Fruit fly (Drosophila melanogaster) whole organism, embryonic: Measurements from ENCODE around the gene caz.

Experiments used
- Asciz ChIP-seq: fragments of 200-800 bp; sonication (Bioruptor generic); optimal IDR thresholded peaks from 2 replicates; lab custom pipeline; 2017; ENCODE audit warnings: missing biosample characterization, mild to moderate bottlenecking, missing genetic modification characterization, missing genetic modification reagents
- Atf-2 ChIP-seq: fragments of 200-800 bp; sonication (Bioruptor generic); optimal IDR thresholded peaks from 2 replicates; lab custom pipeline; 2016; ENCODE audit warnings: missing biosample characterization, missing genetic modification characterization
- Atf6 ChIP-seq: fragments of 200-800 bp; sonication (Bioruptor generic); IDR thresholded peaks from 2 replicates; pipeline ENCODE4 v1.3.6; 2022; ENCODE audit warnings: missing biosample characterization, missing genetic modification characterization
- B-H1 ChIP-seq: fragments of 200-800 bp; sonication (Bioruptor generic); IDR thresholded peaks from 3 replicates; pipeline ENCODE4 v1.3.6; 2022; ENCODE audit warnings: missing biosample characterization, missing genetic modification characterization
- Blimp-1 ChIP-seq: fragments of 200-800 bp; sonication (Bioruptor generic); optimal IDR thresholded peaks from 3 replicates; lab custom pipeline; 2018; ENCODE audit warnings: missing biosample characterization, missing genetic modification characterization, mild to moderate bottlenecking, moderate library complexity, missing genetic modification reagents
- C15 ChIP-seq: fragments of 200-800 bp; sonication (Bioruptor generic); IDR thresholded peaks from 3 replicates; pipeline ENCODE4 v1.3.6; 2022; ENCODE audit warnings: missing biosample characterization, missing genetic modification characterization
- CG10267 ChIP-seq: fragments of 200-800 bp; sonication (Bioruptor generic); optimal IDR thresholded peaks from 2 replicates; lab custom pipeline; 2018; ENCODE audit warnings: missing biosample characterization, mild to moderate bottlenecking, missing genetic modification characterization, moderate library complexity
- CG10366 ChIP-seq: fragments of 200-800 bp; sonication (Bioruptor generic); IDR thresholded peaks from 2 replicates; pipeline ENCODE4 v1.3.6; 2022; ENCODE audit warnings: missing biosample characterization, missing genetic modification characterization
- CG11696 ChIP-seq: fragments of 200-800 bp; sonication (Bioruptor generic); IDR thresholded peaks from 2 replicates; pipeline ENCODE4 v1.3.6; 2022; ENCODE audit warnings: missing biosample characterization, missing genetic modification characterization
- CG11723 ChIP-seq: fragments of 200-800 bp; sonication (Bioruptor generic); optimal IDR thresholded peaks from 2 replicates; lab custom pipeline; 2017; ENCODE audit warnings: missing biosample characterization, mild to moderate bottlenecking, missing genetic modification characterization
- CG12299 ChIP-seq: fragments of 200-800 bp; sonication (Bioruptor generic); optimal IDR thresholded peaks from 2 replicates; lab custom pipeline; 2018; ENCODE audit warnings: missing biosample characterization, mild to moderate bottlenecking, missing genetic modification characterization
- CG12769 ChIP-seq: fragments of 200-800 bp; sonication (Bioruptor generic); optimal IDR thresholded peaks from 2 replicates; lab custom pipeline; 2019; ENCODE audit warnings: missing biosample characterization, mild to moderate bottlenecking, missing genetic modification characterization, moderate library complexity
- CG13296 ChIP-seq: fragments of 200-800 bp; sonication (Bioruptor generic); optimal IDR thresholded peaks from 3 replicates; lab custom pipeline; 2018; ENCODE audit warnings: missing biosample characterization, mild to moderate bottlenecking, missing genetic modification characterization
- CG15269 ChIP-seq: fragments of 200-800 bp; sonication (Bioruptor generic); optimal IDR thresholded peaks from 2 replicates; lab custom pipeline; 2018; ENCODE audit warnings: missing biosample characterization, mild to moderate bottlenecking, missing genetic modification characterization, moderate library complexity
- CG1603 ChIP-seq: fragments of 200-800 bp; sonication (Bioruptor generic); optimal IDR thresholded peaks from 2 replicates; lab custom pipeline; 2019; ENCODE audit warnings: missing biosample characterization, mild to moderate bottlenecking, missing genetic modification characterization, moderate library complexity
- CG17328 ChIP-seq: fragments of 200-800 bp; sonication (Bioruptor generic); IDR thresholded peaks from 2 replicates; pipeline ENCODE4 v1.3.6; 2022; ENCODE audit warnings: missing biosample characterization, missing genetic modification characterization
- CG18599 ChIP-seq: fragments of 200-800 bp; sonication (Bioruptor generic); optimal IDR thresholded peaks from 3 replicates; lab custom pipeline; 2017; ENCODE audit warnings: missing biosample characterization, missing genetic modification characterization, mild to moderate bottlenecking, moderate library complexity, missing genetic modification reagents
- CG2678 ChIP-seq: fragments of 200-800 bp; sonication (Bioruptor generic); optimal IDR thresholded peaks from 3 replicates; lab custom pipeline; 2019; ENCODE audit warnings: missing biosample characterization, mild to moderate bottlenecking, missing genetic modification characterization, moderate library complexity
- CG34224 ChIP-seq: fragments of 200-800 bp; sonication (Bioruptor generic); IDR thresholded peaks from 3 replicates; pipeline ENCODE4 v1.3.6; 2022; ENCODE audit warnings: missing biosample characterization, missing genetic modification characterization; ENCODE audit not compliant: partially characterized antibody
- CG3995 ChIP-seq: fragments of 200-800 bp; sonication (Bioruptor generic); optimal IDR thresholded peaks from 3 replicates; lab custom pipeline; 2016; ENCODE audit warnings: missing biosample characterization, missing genetic modification characterization
- CG4424 ChIP-seq: fragments of 200-800 bp; sonication (Bioruptor generic); optimal IDR thresholded peaks from 3 replicates; lab custom pipeline; 2016; ENCODE audit warnings: missing biosample characterization, missing genetic modification characterization
- CG6654 ChIP-seq: fragments of 200-800 bp; sonication (Bioruptor generic); optimal IDR thresholded peaks from 2 replicates; lab custom pipeline; 2017; ENCODE audit warnings: missing biosample characterization, mild to moderate bottlenecking, missing genetic modification characterization
- CG7745 ChIP-seq: fragments of 200-800 bp; sonication (Bioruptor generic); optimal IDR thresholded peaks from 2 replicates; lab custom pipeline; 2018; ENCODE audit warnings: missing biosample characterization, mild to moderate bottlenecking, missing genetic modification characterization, moderate library complexity
- CG9932 ChIP-seq: fragments of 200-800 bp; sonication (Bioruptor generic); IDR thresholded peaks from 2 replicates; pipeline ENCODE4 v1.3.6; 2022; ENCODE audit warnings: missing biosample characterization, missing genetic modification characterization
- CoRest ChIP-seq: fragments of 200-800 bp; sonication (Bioruptor generic); optimal IDR thresholded peaks from 3 replicates; lab custom pipeline; 2018; ENCODE audit warnings: missing biosample characterization, mild to moderate bottlenecking, missing genetic modification characterization, moderate library complexity
- D19A ChIP-seq: fragments of 200-800 bp; optimal IDR thresholded peaks from 3 replicates; lab custom pipeline; 2019; ENCODE audit warnings: missing biosample characterization, mild to moderate bottlenecking, missing genetic modification characterization, moderate library complexity
- Gsc ChIP-seq: fragments of 200-800 bp; sonication (Bioruptor generic); IDR thresholded peaks from 2 replicates; pipeline ENCODE4 v1.3.6; 2022; ENCODE audit warnings: missing biosample characterization, missing genetic modification characterization
- Hr51 ChIP-seq, 2 experiments: fragments of 200-800 bp; sonication (Bioruptor generic); optimal IDR thresholded peaks; 2 replicates in 1 of 2; 3 replicates in 1 of 2; lab custom pipeline; 2016 to 2018; ENCODE audit warnings: missing biosample characterization in 2 of 2, missing genetic modification characterization in 2 of 2, mild to moderate bottlenecking in 1 of 2, moderate library complexity in 1 of 2
- NK7.1 ChIP-seq: fragments of 200-800 bp; sonication (Bioruptor generic); optimal IDR thresholded peaks from 3 replicates; lab custom pipeline; 2016; ENCODE audit warnings: missing biosample characterization, missing genetic modification characterization
- Rfx ChIP-seq: fragments of 200-800 bp; sonication (Bioruptor generic); IDR thresholded peaks from 2 replicates; pipeline ENCODE4 v1.3.6; 2022; ENCODE audit warnings: missing biosample characterization, missing genetic modification characterization
- Ssrp ChIP-seq: fragments of 200-800 bp; sonication (Bioruptor generic); optimal IDR thresholded peaks from 2 replicates; lab custom pipeline; 2018; ENCODE audit warnings: missing biosample characterization, mild to moderate bottlenecking, missing genetic modification characterization, moderate library complexity
- abd-A ChIP-seq: fragments of 200-800 bp; sonication (Bioruptor generic); optimal IDR thresholded peaks from 3 replicates; lab custom pipeline; 2019; ENCODE audit warnings: missing biosample characterization, mild to moderate bottlenecking, missing genetic modification characterization, moderate library complexity
- ase ChIP-seq: fragments of 200-800 bp; sonication (Bioruptor generic); IDR thresholded peaks from 3 replicates; pipeline ENCODE4 v1.3.6; 2022; ENCODE audit warnings: missing biosample characterization, missing genetic modification characterization
- bab2 ChIP-seq: fragments of 200-800 bp; sonication (Bioruptor generic); optimal IDR thresholded peaks from 2 replicates; lab custom pipeline; 2016; ENCODE audit warnings: missing biosample characterization, missing genetic modification characterization
- bsh ChIP-seq, 2 experiments: fragments of 200-800 bp; sonication (Bioruptor generic); optimal IDR thresholded peaks; 2 replicates each; lab custom pipeline; 2017 to 2018; ENCODE audit warnings: mild to moderate bottlenecking in 2 of 2, missing biosample characterization in 2 of 2, missing genetic modification characterization in 2 of 2, moderate library complexity in 1 of 2
- fd3F ChIP-seq: fragments of 200-800 bp; sonication (Bioruptor generic); optimal IDR thresholded peaks from 2 replicates; lab custom pipeline; 2018; ENCODE audit warnings: missing biosample characterization, mild to moderate bottlenecking, missing genetic modification characterization, moderate library complexity
- fu2 ChIP-seq: fragments of 200-800 bp; sonication (Bioruptor generic); optimal IDR thresholded peaks from 2 replicates; lab custom pipeline; 2016; ENCODE audit warnings: missing biosample characterization, missing genetic modification characterization
- gcm ChIP-seq: fragments of 200-800 bp; sonication (Bioruptor generic); optimal IDR thresholded peaks from 2 replicates; lab custom pipeline; 2019; ENCODE audit warnings: missing biosample characterization, mild to moderate bottlenecking, missing genetic modification characterization, moderate library complexity
- insv ChIP-seq, 2 experiments: fragments of 200-800 bp; sonication (Bioruptor generic); optimal IDR thresholded peaks; 3 replicates each; lab custom pipeline; 2016 to 2018; ENCODE audit warnings: missing biosample characterization in 2 of 2, missing genetic modification characterization in 2 of 2
- kay ChIP-seq: fragments of 200-800 bp; sonication (Bioruptor generic); optimal IDR thresholded peaks from 2 replicates; lab custom pipeline; 2016; ENCODE audit warnings: missing biosample characterization, missing genetic modification characterization
- knrl ChIP-seq: fragments of 200-800 bp; sonication (Bioruptor generic); IDR thresholded peaks from 3 replicates; pipeline ENCODE4 v1.3.6; 2022; ENCODE audit warnings: missing biosample characterization, missing genetic modification characterization; ENCODE audit not compliant: partially characterized antibody
- lab ChIP-seq: fragments of 200-800 bp; sonication (Bioruptor generic); optimal IDR thresholded peaks from 3 replicates; lab custom pipeline; 2017; ENCODE audit warnings: missing biosample characterization, missing genetic modification characterization, mild to moderate bottlenecking, moderate library complexity, missing genetic modification reagents
- lmd ChIP-seq: fragments of 200-800 bp; sonication (Bioruptor generic); IDR thresholded peaks from 2 replicates; pipeline ENCODE4 v1.3.6; 2022; ENCODE audit warnings: missing biosample characterization, missing genetic modification characterization
- lola ChIP-seq, 3 experiments: fragments of >200 bp in 2 of 3; fragments of 200-800 bp in 1 of 3; sonication (Bioruptor generic) in 1 of 3; optimal IDR thresholded peaks; 2 replicates each; lab custom pipeline; 2017 to 2019; ENCODE audit warnings: missing biosample characterization in 3 of 3, missing genetic modification characterization in 3 of 3, mild to moderate bottlenecking in 1 of 3, moderate library complexity in 1 of 3
- pan ChIP-seq, 4 experiments: fragments of >200 bp in 3 of 4; fragments of 200-800 bp in 1 of 4; sonication (Bioruptor generic) in 1 of 4; optimal IDR thresholded peaks in 3 of 4; IDR thresholded peaks in 1 of 4; 2 replicates each; pipeline versions ENCODE4 v1.3.6 to Lab custom; 2017 to 2022; ENCODE audit warnings: missing biosample characterization in 2 of 4, missing genetic modification characterization in 2 of 4, mixed read lengths in 1 of 4
- repo ChIP-seq: fragments of 200-800 bp; sonication (Bioruptor generic); optimal IDR thresholded peaks from 2 replicates; lab custom pipeline; 2016; ENCODE audit warnings: missing biosample characterization, missing genetic modification characterization
- scrt ChIP-seq: fragments of 200-800 bp; sonication (Bioruptor generic); optimal IDR thresholded peaks from 2 replicates; lab custom pipeline; 2018; ENCODE audit warnings: missing biosample characterization, mild to moderate bottlenecking, missing genetic modification characterization, moderate library complexity
- trem ChIP-seq: fragments of 200-800 bp; optimal IDR thresholded peaks from 3 replicates; lab custom pipeline; 2019; ENCODE audit warnings: missing biosample characterization, mild to moderate bottlenecking, missing genetic modification characterization, moderate library complexity
- yki ChIP-seq: fragments of >200 bp; optimal IDR thresholded peaks from 3 replicates; lab custom pipeline; 2018

caz gene

DNA sequence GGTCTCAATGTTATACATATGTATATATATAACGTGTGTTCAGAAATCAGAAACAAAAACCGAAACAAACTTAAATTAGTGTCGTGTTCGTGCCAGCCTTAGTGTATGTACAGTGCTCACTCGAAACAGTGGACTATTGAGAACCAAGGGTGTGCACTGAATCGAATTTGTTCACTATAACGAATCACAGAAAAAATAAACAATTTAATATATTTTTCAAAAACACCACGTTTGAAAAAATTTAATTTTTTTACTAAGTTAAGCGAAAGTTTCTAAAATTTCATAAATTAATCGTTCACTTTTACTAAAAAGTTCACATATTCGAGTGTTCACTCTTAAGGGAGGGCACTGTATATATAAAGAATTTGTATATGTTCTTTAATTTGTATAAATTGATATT is 3.4 kb upstream of the caz start (continued):
- TF ChIP-seq repo (GFP tag; lab: Kevin White, UChicago): no peak
- TF ChIP-seq CG10267 (tag; lab: Kevin White, UChicago): peak; percentile 14
- TF ChIP-seq yki (lab: Kevin White, UChicago): no peak
- peak; percentile 48 for TF ChIP-seq lab (GFP tag; lab: Kevin White, UChicago)
- peak; percentile 32 for TF ChIP-seq CG4424 (GFP tag; lab: Kevin White, UChicago)
- TF ChIP-seq CG12769 (tag; lab: Kevin White, UChicago): no peak
- peak; percentile 25 for TF ChIP-seq D19A (tag; lab: Kevin White, UChicago)
- no peak for TF ChIP-seq CG3995
- TF ChIP-seq fu2 (GFP tag; lab: Kevin White, UChicago): no peak
- peak; percentile 10 for TF ChIP-seq CG12299 (tag; lab: Kevin White, UChicago)
- TF ChIP-seq Asciz (GFP tag; lab: Kevin White, UChicago): peak; percentile 12
- TF ChIP-seq lola (GFP tag; optimal IDR thresholded peaks at IDR 0.05; lab: Kevin White, UChicago): peak in 1 of 3 experiments; percentile 6
- no peak for TF ChIP-seq ase (GFP tag; lab: Robert Waterston, UW)
- TF ChIP-seq CoRest (tag; lab: Kevin White, UChicago): no peak
- TF ChIP-seq Hr51 (GFP tag; optimal IDR thresholded peaks at IDR 0.05; lab: Kevin White, UChicago): peak in 1 of 2 experiments; percentile 35
- TF ChIP-seq kay (GFP tag; lab: Kevin White, UChicago): no peak
- TF ChIP-seq gcm (GFP tag; lab: Kevin White, UChicago): peak; percentile 4
- TF ChIP-seq Atf-2 (GFP tag; lab: Kevin White, UChicago): no peak
- TF ChIP-seq lmd: peak; percentile 14; the same call in 1 of the 2 replicates
- TF ChIP-seq abd-A (tag; lab: Kevin White, UChicago): no peak
- TF ChIP-seq NK7.1 (GFP tag; lab: Kevin White, UChicago): no peak
- TF ChIP-seq scrt (GFP tag; lab: Kevin White, UChicago): no peak
- TF ChIP-seq Atf6: 0 out of 2 replicates have a peak, but pooled peaks have one; percentile 37
- TF ChIP-seq CG6654 (GFP tag; lab: Kevin White, UChicago): no peak
- peak; percentile 48 for TF ChIP-seq CG15269 (tag; lab: Kevin White, UChicago)
- peak; percentile 5 for TF ChIP-seq trem
- TF ChIP-seq Ssrp: peak; percentile 13
- TF ChIP-seq CG9932 (GFP tag; lab: Robert Waterston, UW): peak; percentile 24; the same call in 1 of the 2 replicates
- peak; percentile 14; the same call in 1 of the 2 replicates for TF ChIP-seq CG10366 (GFP tag; lab: Robert Waterston, UW)
- 0 out of 2 replicates have a peak, but pooled peaks have one; percentile 25 for TF ChIP-seq Rfx
- peak; percentile 14 for TF ChIP-seq CG13296 (GFP tag; lab: Kevin White, UChicago)
- no peak for TF ChIP-seq CG11723 (GFP tag; lab: Kevin White, UChicago)
- TF ChIP-seq CG1603 (tag; lab: Kevin White, UChicago): no peak
- no peak for TF ChIP-seq Gsc (GFP tag; lab: Robert Waterston, UW)
- no peak for TF ChIP-seq fd3F (GFP tag; lab: Kevin White, UChicago)
- no peak for TF ChIP-seq insv (GFP tag; optimal IDR thresholded peaks at IDR 0.05; lab: Kevin White, UChicago)
- 0 out of 2 replicates have a peak, but pooled peaks have one; percentile 15 for TF ChIP-seq CG17328 (GFP tag; lab: Robert Waterston, UW)
- TF ChIP-seq CG7745 (tag; lab: Kevin White, UChicago): no peak
- TF ChIP-seq bsh (GFP tag; optimal IDR thresholded peaks at IDR 0.05; lab: Kevin White, UChicago): peak in 1 of 2 experiments; percentile 38
- TF ChIP-seq C15: no peak
- TF ChIP-seq pan (optimal IDR thresholded peaks at IDR 0.05; lab: Kevin White, UChicago): no peak
- peak in 1 of 2 experiments; percentile 19 for TF ChIP-seq pan (GFP tag; optimal IDR thresholded peaks at IDR 0.05 in 1 of 2, IDR thresholded peaks at IDR 0.05 in 1 of 2)
- no peak for TF ChIP-seq CG34224 (GFP tag; lab: Robert Waterston, UW)
- peak; percentile 58 for TF ChIP-seq CG2678 (tag; lab: Kevin White, UChicago)
- TF ChIP-seq CG11696: no peak
- TF ChIP-seq Blimp-1: peak; percentile 18
- peak; percentile 12 for TF ChIP-seq CG18599 (GFP tag; lab: Kevin White, UChicago)
- TF ChIP-seq knrl (GFP tag; lab: Robert Waterston, UW): no peak
- no peak for TF ChIP-seq bab2 (GFP tag; lab: Kevin White, UChicago)
- TF ChIP-seq B-H1 (GFP tag; lab: Robert Waterston, UW): 0 out of 3 replicates have a peak, but pooled peaks have one; percentile 15
